Fruit fly (Drosophila melanogaster) whole organism, embryonic: Measurements from ENCODE around the gene CG13893.
A peak's percentile ranks its signal among the peaks of the same experiment; 100 is the strongest.

Experiments used
- CG1024 ChIP-seq: fragments of 200-800 bp; sonication (Bioruptor generic); IDR thresholded peaks from 2 replicates; pipeline ENCODE4 v1.3.6; 2022; ENCODE audit warnings: missing biosample characterization, missing genetic modification characterization
- CG10654 ChIP-seq: fragments of 200-800 bp; sonication (Bioruptor generic); optimal IDR thresholded peaks from 2 replicates; lab custom pipeline; 2016; ENCODE audit warnings: missing biosample characterization, missing genetic modification characterization
- CG10979 ChIP-seq: fragments of 200-800 bp; sonication (Bioruptor generic); optimal IDR thresholded peaks from 2 replicates; lab custom pipeline; 2018; ENCODE audit warnings: missing biosample characterization, mild to moderate bottlenecking, missing genetic modification characterization, moderate library complexity
- CG11456 ChIP-seq: fragments of 200-800 bp; sonication (Bioruptor generic); IDR thresholded peaks from 3 replicates; pipeline ENCODE4 v1.3.6; 2022; ENCODE audit warnings: missing biosample characterization, missing genetic modification characterization
- CG11696 ChIP-seq: fragments of 200-800 bp; sonication (Bioruptor generic); IDR thresholded peaks from 2 replicates; pipeline ENCODE4 v1.3.6; 2022; ENCODE audit warnings: missing biosample characterization, missing genetic modification characterization
- CG12391 ChIP-seq: fragments of 200-800 bp; sonication (Bioruptor generic); optimal IDR thresholded peaks from 3 replicates; lab custom pipeline; 2018; ENCODE audit warnings: missing biosample characterization, mild to moderate bottlenecking, missing genetic modification characterization, moderate library complexity
- CG13894 ChIP-seq: fragments of 200-800 bp; sonication (Bioruptor generic); optimal IDR thresholded peaks from 3 replicates; lab custom pipeline; 2018; ENCODE audit warnings: missing biosample characterization, mild to moderate bottlenecking, missing genetic modification characterization, moderate library complexity
- CG14050 ChIP-seq: fragments of 200-800 bp; sonication (Bioruptor generic); IDR thresholded peaks from 3 replicates; pipeline ENCODE4 v1.3.6; 2022; ENCODE audit warnings: missing biosample characterization, missing genetic modification characterization
- CG17328 ChIP-seq: fragments of 200-800 bp; sonication (Bioruptor generic); IDR thresholded peaks from 2 replicates; pipeline ENCODE4 v1.3.6; 2022; ENCODE audit warnings: missing biosample characterization, missing genetic modification characterization
- CG17568 ChIP-seq: fragments of 200-800 bp; sonication (Bioruptor generic); optimal IDR thresholded peaks from 2 replicates; lab custom pipeline; 2018; ENCODE audit warnings: missing biosample characterization, mild to moderate bottlenecking, missing genetic modification characterization, moderate library complexity
- CG17612 ChIP-seq: fragments of 200-800 bp; sonication (Bioruptor generic); IDR thresholded peaks from 2 replicates; pipeline ENCODE4 v1.3.6; 2022; ENCODE audit warnings: missing biosample characterization, missing genetic modification characterization
- CG2712 ChIP-seq: fragments of 200-800 bp; optimal IDR thresholded peaks from 3 replicates; lab custom pipeline; 2019; ENCODE audit warnings: missing biosample characterization, mild to moderate bottlenecking, missing genetic modification characterization, moderate library complexity
- CG32772 ChIP-seq: fragments of 200-800 bp; sonication (Bioruptor generic); IDR thresholded peaks from 2 replicates; pipeline ENCODE4 v1.3.6; 2022; ENCODE audit warnings: missing biosample characterization, missing genetic modification characterization
- CG43689 ChIP-seq: fragments of 200-800 bp; sonication (Bioruptor generic); IDR thresholded peaks from 2 replicates; pipeline ENCODE4 v1.3.6; 2022; ENCODE audit warnings: missing biosample characterization, missing genetic modification characterization
- CG7372 ChIP-seq: fragments of 200-800 bp; sonication (Bioruptor generic); IDR thresholded peaks from 2 replicates; pipeline ENCODE4 v1.3.6; 2022; ENCODE audit warnings: missing biosample characterization, missing genetic modification characterization
- CG8290 ChIP-seq, 3 experiments: fragments of 200-800 bp; sonication (Bioruptor generic); optimal IDR thresholded peaks; 2 replicates each; lab custom pipeline; 2016 to 2019; ENCODE audit warnings: missing biosample characterization in 3 of 3, missing genetic modification characterization in 3 of 3, mild to moderate bottlenecking in 2 of 3, moderate library complexity in 1 of 3
- CG9727 ChIP-seq: fragments of 200-800 bp; sonication (Bioruptor generic); optimal IDR thresholded peaks from 3 replicates; lab custom pipeline; 2017; ENCODE audit warnings: missing biosample characterization, mild to moderate bottlenecking, missing genetic modification characterization
- Dbx ChIP-seq: fragments of 200-800 bp; sonication (Bioruptor generic); IDR thresholded peaks from 3 replicates; pipeline ENCODE4 v1.3.6; 2022; ENCODE audit warnings: missing biosample characterization, missing genetic modification characterization
- Dip3 ChIP-seq: fragments of 200-800 bp; sonication (Bioruptor generic); optimal IDR thresholded peaks from 3 replicates; lab custom pipeline; 2016; ENCODE audit warnings: missing biosample characterization, missing genetic modification characterization
- Drgx ChIP-seq: fragments of 200-800 bp; sonication (Bioruptor generic); IDR thresholded peaks from 2 replicates; pipeline ENCODE4 v1.3.6; 2022; ENCODE audit warnings: missing biosample characterization, missing genetic modification characterization
- E2f2 ChIP-seq: fragments of 200-800 bp; sonication (Bioruptor generic); IDR thresholded peaks from 2 replicates; pipeline ENCODE4 v1.3.6; 2022; ENCODE audit warnings: missing biosample characterization, missing genetic modification characterization
- Elba2 ChIP-seq: fragments of 200-800 bp; sonication (Bioruptor generic); optimal IDR thresholded peaks from 3 replicates; lab custom pipeline; 2016; ENCODE audit warnings: missing biosample characterization, missing genetic modification characterization
- Fer3 ChIP-seq: fragments of 200-800 bp; sonication (Bioruptor generic); optimal IDR thresholded peaks from 2 replicates; lab custom pipeline; 2018; ENCODE audit warnings: missing biosample characterization, mild to moderate bottlenecking, missing genetic modification characterization, moderate library complexity
- HHEX ChIP-seq: fragments of 200-800 bp; sonication (Bioruptor generic); optimal IDR thresholded peaks from 3 replicates; lab custom pipeline; 2017; ENCODE audit warnings: missing biosample characterization, mild to moderate bottlenecking, missing genetic modification characterization, missing genetic modification reagents
- HLH54F ChIP-seq: fragments of 200-800 bp; sonication (Bioruptor generic); optimal IDR thresholded peaks from 3 replicates; lab custom pipeline; 2016; ENCODE audit warnings: missing biosample characterization, missing genetic modification characterization
- Hsf ChIP-seq: fragments of 200-800 bp; sonication (Bioruptor generic); optimal IDR thresholded peaks from 3 replicates; lab custom pipeline; 2016; ENCODE audit warnings: missing biosample characterization, missing genetic modification characterization
- Oaz ChIP-seq: fragments of 200-800 bp; sonication (Bioruptor generic); IDR thresholded peaks from 2 replicates; pipeline ENCODE4 v1.3.6; 2022; ENCODE audit warnings: missing biosample characterization, missing genetic modification characterization
- Pdp1 ChIP-seq, 2 experiments: fragments of 200-800 bp; sonication (Bioruptor generic); optimal IDR thresholded peaks; 3 replicates each; lab custom pipeline; 2016; ENCODE audit warnings: missing biosample characterization in 2 of 2, missing genetic modification characterization in 2 of 2, mild to moderate bottlenecking in 1 of 2, moderate library complexity in 1 of 2
- Ptx1 ChIP-seq: fragments of 200-800 bp; sonication (Bioruptor generic); IDR thresholded peaks from 2 replicates; pipeline ENCODE4 v1.3.6; 2022; ENCODE audit warnings: missing biosample characterization, missing genetic modification characterization
- Sry-δ ChIP-seq: fragments of 200-800 bp; sonication (Bioruptor generic); optimal IDR thresholded peaks from 2 replicates; lab custom pipeline; 2016; ENCODE audit warnings: missing biosample characterization, missing genetic modification characterization
- Xrp1 ChIP-seq: fragments of 200-800 bp; sonication (Bioruptor generic); IDR thresholded peaks from 2 replicates; pipeline ENCODE4 v1.3.6; 2022; ENCODE audit warnings: missing biosample characterization, missing genetic modification characterization
- ci ChIP-seq: fragments of 200-800 bp; sonication (Bioruptor generic); IDR thresholded peaks from 3 replicates; pipeline ENCODE4 v1.3.6; 2022; ENCODE audit warnings: missing biosample characterization, missing genetic modification characterization
- dpn ChIP-seq, 2 experiments: fragments of 200-800 bp; sonication (Bioruptor generic); optimal IDR thresholded peaks; 3 replicates each; lab custom pipeline; 2016; ENCODE audit warnings: missing biosample characterization in 2 of 2, missing genetic modification characterization in 2 of 2
- ewg ChIP-seq: fragments of 200-800 bp; sonication (Bioruptor generic); optimal IDR thresholded peaks from 3 replicates; lab custom pipeline; 2017; ENCODE audit warnings: mild to moderate bottlenecking, missing biosample characterization, missing genetic modification reagents, missing genetic modification characterization
- fd3F ChIP-seq: fragments of 200-800 bp; sonication (Bioruptor generic); optimal IDR thresholded peaks from 2 replicates; lab custom pipeline; 2018; ENCODE audit warnings: missing biosample characterization, mild to moderate bottlenecking, missing genetic modification characterization, moderate library complexity
- gce ChIP-seq: fragments of 200-800 bp; sonication (Bioruptor generic); IDR thresholded peaks from 3 replicates; pipeline ENCODE4 v1.3.6; 2022; ENCODE audit warnings: missing biosample characterization, missing genetic modification characterization
- ham ChIP-seq: fragments of 200-800 bp; sonication (Bioruptor generic); IDR thresholded peaks from 2 replicates; pipeline ENCODE4 v1.3.6; 2022; ENCODE audit warnings: missing biosample characterization, missing genetic modification characterization
- hth ChIP-seq: fragments of >200 bp; optimal IDR thresholded peaks from 2 replicates; lab custom pipeline; 2017; ENCODE audit warnings: inconsistent platforms
- lab ChIP-seq: fragments of 200-800 bp; sonication (Bioruptor generic); optimal IDR thresholded peaks from 3 replicates; lab custom pipeline; 2017; ENCODE audit warnings: missing biosample characterization, missing genetic modification characterization, mild to moderate bottlenecking, moderate library complexity, missing genetic modification reagents
- lola ChIP-seq, 3 experiments: fragments of >200 bp in 2 of 3; fragments of 200-800 bp in 1 of 3; sonication (Bioruptor generic) in 1 of 3; optimal IDR thresholded peaks; 2 replicates each; lab custom pipeline; 2017 to 2019; ENCODE audit warnings: missing biosample characterization in 3 of 3, missing genetic modification characterization in 3 of 3, mild to moderate bottlenecking in 1 of 3, moderate library complexity in 1 of 3
- odd ChIP-seq: fragments of 200-800 bp; sonication (Bioruptor generic); optimal IDR thresholded peaks from 2 replicates; lab custom pipeline; 2017; ENCODE audit warnings: missing biosample characterization, mild to moderate bottlenecking, missing genetic modification characterization
- pros ChIP-seq: fragments of 200-800 bp; sonication (Bioruptor generic); optimal IDR thresholded peaks from 3 replicates; lab custom pipeline; 2019; ENCODE audit warnings: missing biosample characterization, mild to moderate bottlenecking, missing genetic modification characterization, moderate library complexity
- seq ChIP-seq: fragments of 200-800 bp; sonication (Bioruptor generic); IDR thresholded peaks from 2 replicates; pipeline ENCODE4 v1.3.6; 2022; ENCODE audit warnings: missing biosample characterization, missing genetic modification characterization
- stc ChIP-seq: fragments of 200-800 bp; sonication (Bioruptor generic); IDR thresholded peaks from 2 replicates; pipeline ENCODE4 v1.3.6; 2022; ENCODE audit warnings: missing biosample characterization, missing genetic modification characterization
- tll ChIP-seq, 2 experiments: fragments of 200-800 bp in 1 of 2; fragments of >200 bp in 1 of 2; sonication (Bioruptor generic) in 1 of 2; optimal IDR thresholded peaks; 2 replicates each; lab custom pipeline; 2017 to 2019; ENCODE audit warnings: missing biosample characterization in 2 of 2, missing genetic modification characterization in 2 of 2, mild to moderate bottlenecking in 1 of 2, moderate library complexity in 1 of 2
- unpg ChIP-seq: fragments of 200-800 bp; sonication (Bioruptor generic); optimal IDR thresholded peaks from 3 replicates; lab custom pipeline; 2018; ENCODE audit warnings: missing biosample characterization, mild to moderate bottlenecking, missing genetic modification characterization, moderate library complexity
- vnd ChIP-seq: fragments of 200-800 bp; sonication (Bioruptor generic); IDR thresholded peaks from 3 replicates; pipeline ENCODE4 v1.3.6; 2022; ENCODE audit warnings: missing biosample characterization, missing genetic modification characterization; ENCODE audit not compliant: partially characterized antibody
- vvl ChIP-seq: fragments of 200-800 bp; sonication (Bioruptor generic); IDR thresholded peaks from 2 replicates; pipeline ENCODE4 v1.3.6; 2022; ENCODE audit warnings: missing biosample characterization, missing genetic modification characterization
- wdn ChIP-seq: fragments of 200-800 bp; sonication (Bioruptor generic); IDR thresholded peaks from 2 replicates; pipeline ENCODE4 v1.3.6; 2022; ENCODE audit warnings: missing biosample characterization, missing genetic modification characterization
- wek ChIP-seq: fragments of 200-800 bp; sonication (Bioruptor generic); optimal IDR thresholded peaks from 3 replicates; lab custom pipeline; 2018; ENCODE audit warnings: missing biosample characterization, mild to moderate bottlenecking, missing genetic modification characterization, moderate library complexity

CG13893 gene

DNA sequence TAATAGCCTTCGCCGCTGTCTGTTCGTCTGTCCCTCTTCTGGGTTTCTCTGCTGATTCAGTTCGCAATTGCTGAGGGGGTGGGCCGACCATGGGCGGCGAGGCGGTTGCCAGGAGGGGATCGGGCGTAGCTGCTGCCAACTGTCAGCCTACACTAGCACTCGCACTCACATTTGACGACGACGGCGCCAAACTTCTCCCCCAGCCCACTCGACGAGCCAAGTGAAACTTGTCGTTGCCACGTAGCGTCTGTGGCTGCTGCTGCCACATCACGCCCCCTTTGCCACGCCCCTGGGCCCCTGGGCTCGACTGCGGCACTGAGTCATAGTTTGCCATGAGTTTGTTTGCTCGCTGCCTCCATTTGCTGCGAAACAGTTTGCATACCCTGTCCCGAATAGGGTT is 46.5 kb downstream of the CG13893 start (continued):
- no peak for TF ChIP-seq lola (GFP tag; optimal IDR thresholded peaks at IDR 0.05; lab: Kevin White, UChicago)
- TF ChIP-seq CG7372 (GFP tag; lab: Robert Waterston, UW) = peak; percentile 60
- peak; percentile 42; the same call in 1 of the 2 replicates for TF ChIP-seq E2f2 (GFP tag; lab: Robert Waterston, UW)
- no peak for TF ChIP-seq CG11696 (GFP tag; lab: Robert Waterston, UW)
- peak; percentile 46 for TF ChIP-seq CG13894 (tag; lab: Kevin White, UChicago)
- peak; percentile 85 for TF ChIP-seq lab
- peak; percentile 44; the same call in 1 of the 2 replicates for TF ChIP-seq Xrp1 (GFP tag; lab: Robert Waterston, UW)
- TF ChIP-seq Ptx1 (GFP tag; lab: Robert Waterston, UW) = peak; percentile 73
- TF ChIP-seq CG1024 (GFP tag; lab: Robert Waterston, UW) = 0 out of 2 replicates have a peak, but pooled peaks have one; percentile 30
- TF ChIP-seq ewg (GFP tag; lab: Kevin White, UChicago) = no peak
- peak; percentile 44 for TF ChIP-seq fd3F (GFP tag; lab: Kevin White, UChicago)
- peak; percentile 51; the same call in 1 of the 2 replicates for TF ChIP-seq vvl (GFP tag; lab: Robert Waterston, UW)
- no peak; the same call in 1 of the 2 replicates for TF ChIP-seq stc (GFP tag; lab: Robert Waterston, UW)
- peak; percentile 23 for TF ChIP-seq CG12391
- TF ChIP-seq CG32772 (GFP tag; lab: Robert Waterston, UW) = peak; percentile 68
- TF ChIP-seq Hsf (GFP tag; lab: Kevin White, UChicago) = peak; percentile 25
- peak; percentile 84 for TF ChIP-seq ci (GFP tag; lab: Robert Waterston, UW)
- TF ChIP-seq Sry-δ (GFP tag; lab: Kevin White, UChicago) = no peak
- TF ChIP-seq Pdp1 (GFP tag; optimal IDR thresholded peaks at IDR 0.05; lab: Kevin White, UChicago) = peak in 1 of 2 experiments; percentile 24
- TF ChIP-seq CG10979 = no peak
- peak; percentile 80 for TF ChIP-seq Dbx
- TF ChIP-seq wek (GFP tag; lab: Kevin White, UChicago) = no peak
- peak; percentile 84 for TF ChIP-seq Drgx (GFP tag; lab: Robert Waterston, UW)
- TF ChIP-seq CG17568 (GFP tag; lab: Kevin White, UChicago) = no peak
- no peak for TF ChIP-seq hth
- TF ChIP-seq odd (GFP tag; lab: Kevin White, UChicago) = peak; percentile 25
- no peak for TF ChIP-seq CG9727 (GFP tag; lab: Kevin White, UChicago)
- TF ChIP-seq gce (GFP tag; lab: Robert Waterston, UW) = no peak; the same call in 2 of the 3 replicates
- peak; percentile 52; the same call in 1 of the 2 replicates for TF ChIP-seq Oaz (GFP tag; lab: Robert Waterston, UW)
- no peak for TF ChIP-seq pros (GFP tag; lab: Kevin White, UChicago)
- peak; percentile 37 for TF ChIP-seq Fer3
- no peak for TF ChIP-seq vnd
- TF ChIP-seq dpn (GFP tag; optimal IDR thresholded peaks at IDR 0.05; lab: Kevin White, UChicago) = peak; percentile 39 to 67
- no peak for TF ChIP-seq CG8290 (GFP tag; optimal IDR thresholded peaks at IDR 0.05; lab: Kevin White, UChicago)
- TF ChIP-seq CG8290 (tag; optimal IDR thresholded peaks at IDR 0.05; lab: Kevin White, UChicago) = peak in 1 of 2 experiments; percentile 91
- TF ChIP-seq CG43689 (GFP tag; lab: Robert Waterston, UW) = no peak
- TF ChIP-seq wdn (GFP tag; lab: Robert Waterston, UW) = peak; percentile 83
- peak; percentile 68 for TF ChIP-seq seq (GFP tag; lab: Robert Waterston, UW)
- TF ChIP-seq HLH54F (GFP tag; lab: Kevin White, UChicago) = peak; percentile 45
- TF ChIP-seq CG2712 (tag; lab: Kevin White, UChicago) = peak; percentile 18
- peak; percentile 76; the same call in 2 of the 3 replicates for TF ChIP-seq CG11456 (GFP tag; lab: Robert Waterston, UW)
- peak; percentile 38 for TF ChIP-seq Dip3
- peak; percentile 39; the same call in 1 of the 3 replicates for TF ChIP-seq CG14050
- peak; percentile 31 for TF ChIP-seq unpg
- peak; percentile 38; the same call in 1 of the 2 replicates for TF ChIP-seq CG17612 (GFP tag; lab: Robert Waterston, UW)
- peak; percentile 55; the same call in 1 of the 2 replicates for TF ChIP-seq CG17328 (GFP tag; lab: Robert Waterston, UW)
- TF ChIP-seq CG10654 (GFP tag; lab: Kevin White, UChicago) = peak; percentile 15
- peak; percentile 17 for TF ChIP-seq HHEX (GFP tag; lab: Kevin White, UChicago)
- peak; percentile 46; the same call in 1 of the 2 replicates for TF ChIP-seq ham (GFP tag; lab: Robert Waterston, UW)
- TF ChIP-seq Elba2 (GFP tag; lab: Kevin White, UChicago) = no peak
- TF ChIP-seq tll (GFP tag; optimal IDR thresholded peaks at IDR 0.05; lab: Kevin White, UChicago) = no peak
